Worm (Caenorhabditis elegans) whole organism, L4/young adult: Measurements from ENCODE around the gene chil-26.

Experiments used
- W03F9.2 ChIP-seq: fragments of 150-350 bp; optimal IDR thresholded peaks from 2 replicates; lab custom pipeline; 2014; ENCODE audit warnings: missing biosample characterization, missing genetic modification characterization

Gene chil-26

ce11 chrII:9523539-9524224 lies 48.8 kb downstream of the chil-26 start, which contains the start of gene mex-6:
Gene mex-6, plus strand, starts transcription at chrII:9524174.
- no peak for TF ChIP-seq W03F9.2 (tag; lab: Kevin White, UChicago)
